Worm (Caenorhabditis elegans) whole organism, L4 larva: ENCODE results near the gene F01F1.11.
A peak's percentile ranks its signal among the peaks of the same experiment; 100 is the strongest.

ENCODE experiments used
- R02D3.7 ChIP-seq: fragments of 150-350 bp; sonication (generic microtip); optimal IDR thresholded peaks from 3 replicates; lab custom pipeline; 2014; ENCODE audit warnings: missing biosample characterization, missing genetic modification characterization
- T26A8.4 ChIP-seq: fragments of 200-800 bp; sonication (Bioruptor generic); IDR thresholded peaks from 2 replicates; pipeline ENCODE4 v1.3.6; 2022; ENCODE audit warnings: missing genetic modification characterization, missing compliant biosample characterization
- Y48G9A.11 ChIP-seq: fragments of 200-800 bp; sonication (Bioruptor generic); IDR thresholded peaks from 2 replicates; pipeline ENCODE4 v1.3.6; 2022; ENCODE audit warnings: missing genetic modification reagents, missing genetic modification characterization, missing compliant biosample characterization
- Y5F2A.4 ChIP-seq: fragments of 200-800 bp; sonication (Bioruptor generic); optimal IDR thresholded peaks from 2 replicates; lab custom pipeline; 2018; ENCODE audit warnings: mild to moderate bottlenecking, missing genetic modification characterization, missing compliant biosample characterization
- aha-1 ChIP-seq: fragments of 150-350 bp; peaks from one replicate; lab custom pipeline; 2014; ENCODE audit warnings: missing biosample characterization, missing genetic modification characterization
- aly-2 ChIP-seq: sonication (generic microtip); optimal IDR thresholded peaks from 2 replicates; lab custom pipeline; 2018; ENCODE audit warnings: missing biosample characterization, missing genetic modification characterization
- ama-1 ChIP-seq: fragments of 150-350 bp; optimal IDR thresholded peaks from 2 replicates; lab custom pipeline; 2014; ENCODE audit warnings: inconsistent platforms, mixed read lengths
- arid-1 ChIP-seq: fragments of 200-800 bp; sonication (Bioruptor generic); conservative IDR thresholded peaks from 2 replicates; pipeline ENCODE4 v1.3.6; 2022; ENCODE audit warnings: missing genetic modification reagents, missing genetic modification characterization, missing compliant biosample characterization
- attf-4 ChIP-seq: sonication (generic microtip); optimal IDR thresholded peaks from 3 replicates; lab custom pipeline; 2017; ENCODE audit warnings: missing biosample characterization, missing genetic modification characterization
- ceh-32 ChIP-seq: sonication (generic microtip); optimal IDR thresholded peaks from 2 replicates; lab custom pipeline; 2016; ENCODE audit warnings: mild to moderate bottlenecking, missing genetic modification characterization, missing compliant biosample characterization; ENCODE audit not compliant: poor library complexity
- ceh-44 ChIP-seq: fragments of 200-800 bp; sonication (Bioruptor generic); IDR thresholded peaks from 2 replicates; pipeline ENCODE4 v1.3.6; 2022; ENCODE audit warnings: missing genetic modification reagents, missing genetic modification characterization, missing compliant biosample characterization
- ceh-62 ChIP-seq: sonication (generic microtip); optimal IDR thresholded peaks from 2 replicates; lab custom pipeline; 2017; ENCODE audit warnings: missing biosample characterization, missing genetic modification characterization
- ceh-82 ChIP-seq: sonication (generic microtip); optimal IDR thresholded peaks from 2 replicates; lab custom pipeline; 2017; ENCODE audit warnings: missing biosample characterization, missing genetic modification characterization
- ces-1 ChIP-seq: fragments of 150-350 bp; sonication (generic microtip); optimal IDR thresholded peaks from 4 replicates; lab custom pipeline; 2014; ENCODE audit warnings: missing biosample characterization, missing genetic modification reagents, missing genetic modification characterization
- daf-16 ChIP-seq, 3 experiments: sonication (generic microtip); optimal IDR thresholded peaks; 2 replicates each; lab custom pipeline; 2016 to 2017; ENCODE audit warnings: missing genetic modification characterization in 3 of 3, missing genetic modification reagents in 3 of 3, mild to moderate bottlenecking in 2 of 3, missing compliant biosample characterization in 2 of 3, missing biosample characterization in 1 of 3, moderate library complexity in 1 of 3
- dmd-6 ChIP-seq: fragments of 200-800 bp; sonication (Bioruptor generic); IDR thresholded peaks from 2 replicates; pipeline ENCODE4 v1.3.6; 2022; ENCODE audit warnings: missing genetic modification reagents, missing genetic modification characterization, missing compliant biosample characterization
- dmd-8 ChIP-seq: fragments of 200-800 bp; sonication (Bioruptor generic); IDR thresholded peaks from 2 replicates; pipeline ENCODE4 v1.3.6; 2022; ENCODE audit warnings: missing genetic modification characterization, missing compliant biosample characterization
- duxl-1 ChIP-seq: sonication (generic microtip); optimal IDR thresholded peaks from 2 replicates; lab custom pipeline; 2016; ENCODE audit warnings: mild to moderate bottlenecking, missing genetic modification characterization, moderate library complexity, missing compliant biosample characterization; ENCODE audit not compliant: poor library complexity
- egl-43 ChIP-seq: fragments of 200-800 bp; sonication (Bioruptor generic); IDR thresholded peaks from 2 replicates; pipeline ENCODE4 v1.3.6; 2022; ENCODE audit warnings: missing genetic modification reagents, missing genetic modification characterization, missing compliant biosample characterization
- fos-1 ChIP-seq: fragments of 150-350 bp; optimal IDR thresholded peaks from 2 replicates; lab custom pipeline; 2014; ENCODE audit warnings: missing biosample characterization, missing genetic modification characterization
- gei-8 ChIP-seq: fragments of 200-800 bp; sonication (Bioruptor generic); optimal IDR thresholded peaks from 2 replicates; lab custom pipeline; 2018; ENCODE audit warnings: mild to moderate bottlenecking, missing genetic modification characterization, missing compliant biosample characterization
- hif-1 ChIP-seq, 2 experiments: sonication (generic microtip); optimal IDR thresholded peaks; 2 replicates each; lab custom pipeline; 2016 to 2017; ENCODE audit warnings: missing compliant biosample characterization in 2 of 2, missing genetic modification characterization in 2 of 2, missing genetic modification reagents in 2 of 2, missing genotype in 2 of 2, mild to moderate bottlenecking in 1 of 2
- lim-7 ChIP-seq: fragments of 200-800 bp; sonication (Bioruptor generic); IDR thresholded peaks from 2 replicates; pipeline ENCODE4 v1.3.6; 2022; ENCODE audit warnings: missing genetic modification characterization, missing compliant biosample characterization
- lin-1 ChIP-seq: fragments of 200-800 bp; sonication (Bioruptor generic); IDR thresholded peaks from 2 replicates; pipeline ENCODE4 v1.3.6; 2022; ENCODE audit warnings: missing genetic modification reagents, missing genetic modification characterization, missing compliant biosample characterization
- lin-15B ChIP-seq: fragments of 150-350 bp; sonication (generic microtip); optimal IDR thresholded peaks from 3 replicates; lab custom pipeline; 2014; ENCODE audit warnings: missing biosample characterization, missing genetic modification characterization
- lin-38 ChIP-seq: fragments of 200-800 bp; sonication (Bioruptor generic); IDR thresholded peaks from 2 replicates; pipeline ENCODE4 v1.3.6; 2022; ENCODE audit warnings: missing genetic modification reagents, missing genetic modification characterization, missing compliant biosample characterization
- lir-3 ChIP-seq: sonication (generic microtip); optimal IDR thresholded peaks from 2 replicates; lab custom pipeline; 2016; ENCODE audit warnings: mild to moderate bottlenecking, missing genetic modification characterization, missing compliant biosample characterization
- lsy-2 ChIP-seq, 2 experiments: fragments of 150-350 bp in 1 of 2; sonication (generic microtip) in 1 of 2; optimal IDR thresholded peaks; 2 replicates each; lab custom pipeline; 2014 to 2017; ENCODE audit warnings: missing biosample characterization in 2 of 2, missing genetic modification characterization in 2 of 2
- madf-9 ChIP-seq: fragments of 200-800 bp; sonication (Bioruptor generic); conservative IDR thresholded peaks from 2 replicates; pipeline ENCODE4 v1.3.6; 2022; ENCODE audit warnings: missing genetic modification reagents, missing genetic modification characterization, missing compliant biosample characterization
- mdl-1 ChIP-seq, 2 experiments: fragments of 150-350 bp in 1 of 2; sonication (generic microtip) in 1 of 2; optimal IDR thresholded peaks; 2 replicates each; lab custom pipeline; 2014 to 2017; ENCODE audit warnings: missing biosample characterization in 2 of 2, missing genetic modification characterization in 2 of 2
- mdt-29 ChIP-seq: fragments of 200-800 bp; sonication (Bioruptor generic); IDR thresholded peaks from 2 replicates; pipeline ENCODE4 v1.3.6; 2022; ENCODE audit warnings: missing genetic modification reagents, missing genetic modification characterization, missing compliant biosample characterization
- nhr-10 ChIP-seq: fragments of 150-350 bp; optimal IDR thresholded peaks from 2 replicates; lab custom pipeline; 2014; ENCODE audit warnings: missing biosample characterization, missing genetic modification characterization
- nhr-102 ChIP-seq: sonication (generic microtip); optimal IDR thresholded peaks from 2 replicates; lab custom pipeline; 2016; ENCODE audit warnings: mild to moderate bottlenecking, missing genetic modification characterization, moderate library complexity, missing compliant biosample characterization
- nhr-111 ChIP-seq: fragments of 200-800 bp; sonication (Bioruptor generic); optimal IDR thresholded peaks from 2 replicates; lab custom pipeline; 2018; ENCODE audit warnings: mild to moderate bottlenecking, missing genetic modification characterization, missing compliant biosample characterization
- nhr-28 ChIP-seq: fragments of 150-350 bp; optimal IDR thresholded peaks from 2 replicates; lab custom pipeline; 2014; ENCODE audit warnings: missing biosample characterization, missing genetic modification characterization
- nhr-41 ChIP-seq: fragments of 200-800 bp; sonication (Bioruptor generic); IDR thresholded peaks from 2 replicates; pipeline ENCODE4 v1.3.6; 2022; ENCODE audit warnings: missing genetic modification reagents, missing genetic modification characterization, missing compliant biosample characterization
- nhr-42 ChIP-seq: fragments of 200-800 bp; sonication (Bioruptor generic); IDR thresholded peaks from 2 replicates; pipeline ENCODE4 v1.3.6; 2022; ENCODE audit warnings: missing genetic modification characterization, missing compliant biosample characterization
- nhr-48 ChIP-seq: sonication (generic microtip); optimal IDR thresholded peaks from 2 replicates; lab custom pipeline; 2016; ENCODE audit warnings: mild to moderate bottlenecking, missing genetic modification characterization, missing compliant biosample characterization
- nhr-6 ChIP-seq: fragments of 150-350 bp; optimal IDR thresholded peaks from 2 replicates; lab custom pipeline; 2014; ENCODE audit warnings: missing biosample characterization, missing genetic modification characterization
- php-3 ChIP-seq: fragments of 200-800 bp; sonication (Bioruptor generic); IDR thresholded peaks from 2 replicates; pipeline ENCODE4 v1.3.6; 2022; ENCODE audit warnings: missing genetic modification reagents, missing genetic modification characterization, missing compliant biosample characterization
- sdz-12 ChIP-seq: fragments of 200-800 bp; sonication (Bioruptor generic); optimal IDR thresholded peaks from 2 replicates; lab custom pipeline; 2018; ENCODE audit warnings: mild to moderate bottlenecking, missing genetic modification characterization, missing compliant biosample characterization
- set-16 ChIP-seq: fragments of 200-800 bp; sonication (Bioruptor generic); IDR thresholded peaks from 2 replicates; pipeline ENCODE4 v1.3.6; 2022; ENCODE audit warnings: missing genetic modification reagents, missing genetic modification characterization, missing compliant biosample characterization
- snpc-4 ChIP-seq: fragments of 150-350 bp; optimal IDR thresholded peaks from 2 replicates; lab custom pipeline; 2014; ENCODE audit warnings: missing biosample characterization, missing genetic modification characterization
- spr-3 ChIP-seq: fragments of 200-800 bp; sonication (Bioruptor generic); optimal IDR thresholded peaks from 2 replicates; lab custom pipeline; 2018; ENCODE audit warnings: mild to moderate bottlenecking, missing genetic modification characterization, missing compliant biosample characterization
- tra-1 ChIP-seq: fragments of 200-800 bp; sonication (Bioruptor generic); IDR thresholded peaks from 2 replicates; pipeline ENCODE4 v1.3.6; 2022; ENCODE audit warnings: missing genetic modification reagents, missing genetic modification characterization, missing compliant biosample characterization
- unc-130 ChIP-seq: sonication (generic microtip); optimal IDR thresholded peaks from 2 replicates; lab custom pipeline; 2016; ENCODE audit warnings: missing genetic modification reagents, missing genetic modification characterization, missing compliant biosample characterization
- unc-62 ChIP-seq, 3 experiments: fragments of 150-350 bp in 1 of 3; sonication (generic microtip); optimal IDR thresholded peaks in 2 of 3; peaks in 1 of 3; 1 replicate in 1 of 3; 2 replicates in 2 of 3; lab custom pipeline; 2014 to 2017; ENCODE audit warnings: missing biosample characterization in 3 of 3, missing genetic modification characterization in 3 of 3, missing genetic modification reagents in 3 of 3, missing genotype in 1 of 3
- zfp-2 ChIP-seq: sonication (generic microtip); optimal IDR thresholded peaks from 2 replicates; lab custom pipeline; 2016; ENCODE audit warnings: mild to moderate bottlenecking, missing genetic modification characterization, missing compliant biosample characterization
- zfp-3 ChIP-seq: fragments of 200-800 bp; sonication (Bioruptor generic); conservative IDR thresholded peaks from 2 replicates; pipeline ENCODE4 v1.3.6; 2022; ENCODE audit warnings: missing genetic modification reagents, missing genetic modification characterization, missing compliant biosample characterization
- ztf-7 ChIP-seq: fragments of 150-350 bp; optimal IDR thresholded peaks from 2 replicates; lab custom pipeline; 2014; ENCODE audit warnings: missing biosample characterization, missing genetic modification characterization

The F01F1.11 gene

DNA sequence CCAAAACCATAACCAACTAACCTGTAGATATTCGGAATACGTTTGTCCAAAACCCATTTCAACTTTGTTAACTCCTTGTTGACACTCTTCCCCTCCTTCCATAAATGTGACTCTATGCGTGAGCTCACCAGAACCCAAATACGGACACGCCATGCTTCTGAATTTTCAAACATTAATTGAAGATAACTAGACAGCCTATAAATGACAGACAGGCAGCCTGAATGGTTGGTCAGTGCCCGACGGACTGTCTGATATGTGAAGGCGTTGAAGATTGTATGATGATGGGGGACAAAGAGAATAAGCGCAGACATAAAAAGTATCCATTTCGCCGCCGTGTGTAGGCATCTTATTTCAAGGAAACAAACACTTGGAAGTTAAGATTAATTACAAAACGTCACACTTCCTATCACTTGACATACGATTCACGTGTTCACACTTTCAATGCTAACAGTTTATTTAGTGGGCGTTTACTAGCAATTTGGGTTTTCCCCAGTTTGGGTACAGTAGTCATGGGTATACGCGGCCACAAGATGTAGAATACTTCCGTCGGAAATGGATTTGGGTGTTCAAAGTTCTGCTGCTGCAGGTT lies 48.2 kb upstream of the F01F1.11 start, which contains the start of the genes tdo-2 and C28H8.2 (continued):
- TF ChIP-seq snpc-4 (tag; lab: Kevin White, UChicago) (no peak), mdt-29 (GFP tag; lab: Robert Waterston, UW) (no peak), nhr-41 (GFP tag; lab: Robert Waterston, UW) (no peak), Y5F2A.4 (no peak), egl-43 (GFP tag; lab: Robert Waterston, UW) (no peak), fos-1 (no peak), dmd-6 (GFP tag; lab: Robert Waterston, UW) (peak; percentile 61), nhr-42 (no peak), aha-1 (tag; lab: Kevin White, UChicago) (no peak), ceh-82 (tag; lab: Kevin White, UChicago) (no peak), dmd-8 (GFP tag; lab: Robert Waterston, UW) (no peak), daf-16 (GFP tag; optimal IDR thresholded peaks at IDR 0.05; lab: Kevin White, UChicago) (no peak), daf-16 (tag; optimal IDR thresholded peaks at IDR 0.05; lab: Kevin White, UChicago) (no peak), zfp-3 (GFP tag; lab: Robert Waterston, UW) (no peak), nhr-48 (peak; percentile 85), duxl-1 (no peak), ama-1 (peak; percentile 56), attf-4 (no peak), mdl-1 (tag; optimal IDR thresholded peaks at IDR 0.05; lab: Kevin White, UChicago) (peak; percentile 38 to 85), T26A8.4 (peak; percentile 9; the same call in 1 of the 2 replicates), lin-38 (no peak), nhr-28 (peak; percentile 85), php-3 (GFP tag; lab: Robert Waterston, UW) (no peak), unc-130 (GFP tag; lab: Kevin White, UChicago) (no peak), set-16 (GFP tag; lab: Robert Waterston, UW) (no peak), lsy-2 (tag; optimal IDR thresholded peaks at IDR 0.05; lab: Kevin White, UChicago) (peak in 1 of 2 experiments; percentile 67), aly-2 (no peak), lin-1 (peak; percentile 76; the same call in 1 of the 2 replicates), hif-1 (tag; optimal IDR thresholded peaks at IDR 0.05; lab: Kevin White, UChicago) (no peak), nhr-102 (tag; lab: Kevin White, UChicago) (no peak), madf-9 (no peak), nhr-111 (GFP tag; lab: Kevin White, UChicago) (no peak), zfp-2 (tag; lab: Kevin White, UChicago) (no peak), ceh-62 (tag; lab: Kevin White, UChicago) (no peak), arid-1 (GFP tag; lab: Robert Waterston, UW) (no peak), sdz-12 (GFP tag; lab: Kevin White, UChicago) (no peak), gei-8 (GFP tag; lab: Kevin White, UChicago) (peak; percentile 44), R02D3.7 (tag; lab: Kevin White, UChicago) (no peak), lin-15B (tag; lab: Kevin White, UChicago) (no peak), nhr-6 (tag; lab: Kevin White, UChicago) (no peak), ceh-44 (GFP tag; lab: Robert Waterston, UW) (no peak), lir-3 (no peak), unc-62 (GFP tag; optimal IDR thresholded peaks at IDR 0.05 in 1 of 2; lab: Kevin White, UChicago) (peak in 1 of 2 experiments; percentile 99), unc-62 (tag; optimal IDR thresholded peaks at IDR 0.05; lab: Kevin White, UChicago) (no peak), spr-3 (GFP tag; lab: Kevin White, UChicago) (no peak), ces-1 (GFP tag; lab: Kevin White, UChicago) (no peak), tra-1 (GFP tag; lab: Robert Waterston, UW) (peak; percentile 55; the same call in 1 of the 2 replicates), Y48G9A.11 (no peak), lim-7 (no peak), ztf-7 (tag; lab: Kevin White, UChicago) (no peak), nhr-10 (tag; lab: Kevin White, UChicago) (peak; percentile 0), ceh-32 (tag; lab: Kevin White, UChicago) (no peak)
